Worm (Caenorhabditis elegans) whole organism, late embryonic: ENCODE measurements around the gene rol-3.

Experiments
- ama-1 ChIP-seq: fragments of 150-350 bp; optimal IDR thresholded peaks from 2 replicates; lab custom pipeline; 2014
- ceh-34 ChIP-seq: sonication (generic microtip); optimal IDR thresholded peaks from 2 replicates; lab custom pipeline; 2016; ENCODE audit warnings: mild to moderate bottlenecking, missing genetic modification characterization, missing compliant biosample characterization
- ceh-9 ChIP-seq: sonication (generic microtip); optimal IDR thresholded peaks from 2 replicates; lab custom pipeline; 2016; ENCODE audit warnings: mild to moderate bottlenecking, missing genetic modification characterization, inconsistent platforms, missing compliant biosample characterization
- elt-4 ChIP-seq: sonication (generic microtip); optimal IDR thresholded peaks from 2 replicates; lab custom pipeline; 2016; ENCODE audit warnings: missing genetic modification characterization, missing compliant biosample characterization
- nhr-232 ChIP-seq: sonication (generic microtip); optimal IDR thresholded peaks from 2 replicates; lab custom pipeline; 2016; ENCODE audit warnings: missing genetic modification characterization, missing compliant biosample characterization
- pag-3 ChIP-seq: sonication (generic microtip); optimal IDR thresholded peaks from 2 replicates; lab custom pipeline; 2016; ENCODE audit warnings: missing compliant biosample characterization, missing genetic modification characterization, borderline replicate concordance
- pat-9 ChIP-seq: fragments of 200-800 bp; sonication (Bioruptor generic); optimal IDR thresholded peaks from 2 replicates; lab custom pipeline; 2018; ENCODE audit warnings: mild to moderate bottlenecking, missing genetic modification characterization, moderate library complexity, missing compliant biosample characterization
- pqm-1 ChIP-seq: sonication (generic microtip); optimal IDR thresholded peaks from 2 replicates; lab custom pipeline; 2016; ENCODE audit warnings: missing genetic modification characterization, missing compliant biosample characterization
- sox-4 ChIP-seq: sonication (generic microtip); optimal IDR thresholded peaks from 2 replicates; lab custom pipeline; 2017; ENCODE audit warnings: mild to moderate bottlenecking, missing genetic modification characterization, inconsistent platforms, missing compliant biosample characterization
- tbx-2 ChIP-seq: sonication (generic microtip); optimal IDR thresholded peaks from 2 replicates; lab custom pipeline; 2016; ENCODE audit warnings: missing genetic modification characterization, missing compliant biosample characterization
- unc-86 ChIP-seq: sonication (generic microtip); optimal IDR thresholded peaks from 2 replicates; lab custom pipeline; 2016; ENCODE audit warnings: missing genetic modification characterization, missing compliant biosample characterization

ce11 chrV:8178914-8179542 lies 59.2 kb downstream of the rol-3 start, which contains the start of gene srp-7:
- TF ChIP-seq ama-1 (lab: Kevin White, UChicago) (no peak), pqm-1 (no peak), pag-3 (tag; lab: Kevin White, UChicago) (no peak), sox-4 (tag; lab: Kevin White, UChicago) (no peak), elt-4 (tag; lab: Kevin White, UChicago) (no peak), nhr-232 (tag; lab: Kevin White, UChicago) (no peak), pat-9 (tag; lab: Kevin White, UChicago) (no peak), ceh-34 (tag; lab: Kevin White, UChicago) (no peak), tbx-2 (no peak), unc-86 (tag; lab: Kevin White, UChicago) (no peak), ceh-9 (tag; lab: Kevin White, UChicago) (no peak)
